Fruit fly (Drosophila melanogaster): ENCODE measurements around the gene CG17637.

The CG17637 gene

dm6 chr3L:20540182-20540974, 36.4 kb downstream of the CG17637 start, which contains the start of gene Rcd2:
Rcd2 (minus strand) TSS chr3L:20540417.
- TF ChIP-seq Vsx2 (GFP tag; optimal IDR thresholded peaks at IDR 0.05; ENCODE audit: partially characterized antibody) (no peak), fru (GFP tag; optimal IDR thresholded peaks at IDR 0.05) (peak; percentile 83), CG9705 (GFP tag; optimal IDR thresholded peaks at IDR 0.05) (peak; percentile 38), Rel (GFP tag; optimal IDR thresholded peaks at IDR 0.05) (peak; percentile 3), Rel (tag; optimal IDR thresholded peaks at IDR 0.05) (no peak), brk (GFP tag; optimal IDR thresholded peaks at IDR 0.05) (peak; percentile 62), CG32264 (GFP tag; optimal IDR thresholded peaks at IDR 0.05) (peak; percentile 42), woc (GFP tag; optimal IDR thresholded peaks at IDR 0.05) (peak; percentile 66), Sp1 (GFP tag; optimal IDR thresholded peaks at IDR 0.05) (peak; percentile 80), br (GFP tag; optimal IDR thresholded peaks at IDR 0.05) (peak; percentile 60), Jra (GFP tag; optimal IDR thresholded peaks at IDR 0.05) (no peak), dsf (GFP tag; optimal IDR thresholded peaks at IDR 0.05; ENCODE audit: borderline replicate concordance) (no peak), h (GFP tag; optimal IDR thresholded peaks at IDR 0.05) (peak; percentile 80), Hr78 (GFP tag; optimal IDR thresholded peaks at IDR 0.05) (no peak), N (GFP tag; optimal IDR thresholded peaks at IDR 0.05) (no peak), Abd-B (GFP tag; optimal IDR thresholded peaks at IDR 0.05) (no peak), dl (GFP tag; optimal IDR thresholded peaks at IDR 0.05; ENCODE audit: insufficient read depth in 1 of 2, partially characterized antibody in 2 of 2) (peak; percentile 35 to 75), rgr (GFP tag; optimal IDR thresholded peaks at IDR 0.05) (peak; percentile 51), OdsH (GFP tag; optimal IDR thresholded peaks at IDR 0.05) (peak; percentile 73), sage (GFP tag; optimal IDR thresholded peaks at IDR 0.05) (peak; percentile 40), Hr83 (GFP tag; optimal IDR thresholded peaks at IDR 0.05; ENCODE audit: poor library complexity, severe bottlenecking) (peak; percentile 50), CrebA (GFP tag; optimal IDR thresholded peaks at IDR 0.05; ENCODE audit: borderline replicate concordance) (peak; percentile 79), dmrt93B (GFP tag; optimal IDR thresholded peaks at IDR 0.05) (peak; percentile 24), sv (GFP tag; optimal IDR thresholded peaks at IDR 0.05) (peak; percentile 36), HLH106 (tag; optimal IDR thresholded peaks at IDR 0.05) (peak; percentile 72), jim (GFP tag; optimal IDR thresholded peaks at IDR 0.05) (peak; percentile 2), Mio (GFP tag; optimal IDR thresholded peaks at IDR 0.05) (no peak), pan (optimal IDR thresholded peaks at IDR 0.05) (no peak), ey (GFP tag; optimal IDR thresholded peaks at IDR 0.05) (peak; percentile 50), Myc (optimal IDR thresholded peaks at IDR 0.05) (no peak), Dif (GFP tag; optimal IDR thresholded peaks at IDR 0.05; ENCODE audit: partially characterized antibody) (peak; percentile 65), tai (GFP tag; optimal IDR thresholded peaks at IDR 0.05) (no peak), foxo (GFP tag; optimal IDR thresholded peaks at IDR 0.05) (peak in 1 of 2 experiments; percentile 67), Dfd (GFP tag; optimal IDR thresholded peaks at IDR 0.05) (no peak), lola (GFP tag; optimal IDR thresholded peaks at IDR 0.05) (no peak), usp (GFP tag; optimal IDR thresholded peaks at IDR 0.05) (no peak), psq (GFP tag; optimal IDR thresholded peaks at IDR 0.05) (peak; percentile 60), GATAd (GFP tag; optimal IDR thresholded peaks at IDR 0.05) (no peak), Hnf4 (GFP tag; optimal IDR thresholded peaks at IDR 0.05) (peak; percentile 29)

All from whole organism, wandering third instar larva.